Worm (Caenorhabditis elegans): ENCODE measurements around the gene cpr-5.

The cpr-5 gene

DNA sequence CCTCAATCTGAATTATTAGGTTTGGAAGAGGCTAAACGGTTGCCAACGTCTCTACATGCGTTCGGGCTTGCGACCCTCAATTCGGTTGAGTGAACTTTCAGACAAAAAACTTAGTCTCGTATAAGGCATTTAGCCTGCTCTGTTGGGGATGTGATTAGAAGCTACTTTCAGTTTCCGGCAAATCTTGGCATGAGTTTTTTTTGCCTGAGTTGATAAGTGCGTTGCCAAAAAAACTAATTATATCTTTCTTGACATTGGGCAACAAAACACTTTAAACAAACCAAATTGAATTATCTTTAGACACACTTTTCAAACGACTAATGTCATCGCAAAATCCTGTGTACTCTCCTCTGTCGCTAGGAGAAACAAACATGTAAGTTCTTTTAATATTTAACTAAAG, 41.5 kb downstream of the cpr-5 start, which contains the start of gene Y50D4B.4 (continued):
- TF ChIP-seq ctbp-1 (GFP tag; IDR thresholded peaks at IDR 0.05) (no peak), nhr-28 (tag; optimal IDR thresholded peaks at IDR 0.05) (no peak), nhr-111 (GFP tag; optimal IDR thresholded peaks at IDR 0.05) (no peak), fos-1 (tag; optimal IDR thresholded peaks at IDR 0.05) (no peak)

DNA sequence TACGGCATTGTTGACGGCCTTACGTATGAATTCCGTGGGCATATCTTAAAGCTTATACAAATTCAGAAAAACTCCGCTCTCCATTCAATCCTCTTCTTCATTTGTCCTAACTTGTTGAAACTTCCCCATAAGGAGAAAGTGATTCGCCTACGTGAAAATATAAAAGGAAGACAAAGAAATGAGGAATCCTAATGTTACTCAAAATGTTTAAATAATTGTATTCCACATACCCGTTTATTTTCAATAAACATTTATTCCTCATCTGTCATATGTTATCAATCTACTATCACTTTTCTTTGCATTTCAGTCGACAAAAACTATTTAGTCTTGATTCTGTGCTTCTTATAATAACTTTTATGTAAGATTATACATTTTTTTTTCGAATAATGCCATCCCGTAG, 45.9 kb downstream of the cpr-5 start, which contains the start of gene clec-203:
TSS of gene clec-203 (plus strand) at position 301 of the 400 bp plus-strand sequence.
- TF ChIP-seq vab-7 (GFP tag; IDR thresholded peaks at IDR 0.05) (no peak), daf-8 (GFP tag; IDR thresholded peaks at IDR 0.05) (no peak), tra-1 (GFP tag; IDR thresholded peaks at IDR 0.05) (no peak), spr-1 (tag; optimal IDR thresholded peaks at IDR 0.05) (no peak), php-3 (GFP tag; IDR thresholded peaks at IDR 0.05) (no peak)

DNA sequence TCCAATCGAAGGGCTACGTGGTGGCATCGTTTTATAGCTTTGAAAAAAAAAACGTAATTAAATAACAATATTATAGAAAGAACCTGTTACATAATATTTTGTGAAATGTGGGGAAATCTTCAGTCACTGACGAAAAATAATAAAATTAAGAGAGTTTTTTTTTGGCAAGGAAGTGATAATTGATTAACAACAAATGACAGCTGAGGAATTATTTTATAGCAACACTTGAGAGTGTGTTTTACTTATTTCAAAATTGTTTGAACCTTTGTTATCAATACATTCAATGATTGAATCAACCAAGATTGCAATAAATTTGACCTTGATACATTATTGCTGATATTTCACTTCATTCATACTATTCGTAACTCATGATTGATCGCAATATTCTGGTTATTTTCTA, 49.8 kb downstream of the cpr-5 start, which contains the start of gene Y50D4B.6:
TSS of gene Y50D4B.6 (plus strand) at position 301 of the 400 bp plus-strand sequence.
- TF ChIP-seq gei-8 (GFP tag; optimal IDR thresholded peaks at IDR 0.05) (no peak), nhr-77 (tag; optimal IDR thresholded peaks at IDR 0.05) (no peak), spr-3 (GFP tag; optimal IDR thresholded peaks at IDR 0.05) (no peak), Y48G9A.11 (GFP tag; IDR thresholded peaks at IDR 0.05) (no peak)
